Worm (Caenorhabditis elegans) whole organism, early embryonic: ENCODE results near the gene pmp-5.

Source experiments
- B0310.2 ChIP-seq: sonication (generic microtip); optimal IDR thresholded peaks from 2 replicates; lab custom pipeline; 2016; ENCODE audit warnings: mild to moderate bottlenecking, missing genetic modification characterization, missing compliant biosample characterization
- F13C5.2 ChIP-seq: sonication (generic microtip); optimal IDR thresholded peaks from 2 replicates; lab custom pipeline; 2017; ENCODE audit warnings: mild to moderate bottlenecking, missing genetic modification characterization, inconsistent platforms, missing compliant biosample characterization
- aly-1 ChIP-seq: sonication (generic microtip); optimal IDR thresholded peaks from 2 replicates; lab custom pipeline; 2016; ENCODE audit warnings: missing genetic modification characterization, missing compliant biosample characterization
- ama-1 ChIP-seq: fragments of 150-350 bp; optimal IDR thresholded peaks from 2 replicates; lab custom pipeline; 2014
- ceh-13 ChIP-seq: fragments of 200-800 bp; sonication (Bioruptor generic); optimal IDR thresholded peaks from 2 replicates; lab custom pipeline; 2018; ENCODE audit warnings: mild to moderate bottlenecking, missing genetic modification characterization, missing compliant biosample characterization
- ceh-36 ChIP-seq: sonication (generic microtip); optimal IDR thresholded peaks from 2 replicates; lab custom pipeline; 2016; ENCODE audit warnings: missing genetic modification characterization, inconsistent platforms, missing compliant biosample characterization
- ets-7 ChIP-seq: sonication (generic microtip); optimal IDR thresholded peaks from 2 replicates; lab custom pipeline; 2016; ENCODE audit warnings: missing genotype, missing genetic modification characterization, missing compliant biosample characterization
- flt-1 ChIP-seq: fragments of 200-800 bp; sonication (Bioruptor generic); IDR thresholded peaks from 2 replicates; pipeline ENCODE4 v1.3.6; 2022; ENCODE audit warnings: missing genetic modification characterization, missing compliant biosample characterization
- hmbx-1 ChIP-seq: sonication (generic microtip); optimal IDR thresholded peaks from 2 replicates; lab custom pipeline; 2016; ENCODE audit warnings: mild to moderate bottlenecking, missing genetic modification characterization, missing compliant biosample characterization
- hmg-4 ChIP-seq: fragments of 200-800 bp; sonication (Bioruptor generic); optimal IDR thresholded peaks from 2 replicates; lab custom pipeline; 2018; ENCODE audit warnings: mild to moderate bottlenecking, missing genetic modification characterization, missing compliant biosample characterization
- hnd-1 ChIP-seq: sonication (generic microtip); optimal IDR thresholded peaks from 2 replicates; lab custom pipeline; 2016; ENCODE audit warnings: missing genetic modification characterization, missing compliant biosample characterization
- pes-1 ChIP-seq: fragments of 200-800 bp; sonication (Bioruptor generic); IDR thresholded peaks from 2 replicates; pipeline ENCODE4 v1.3.6; 2022; ENCODE audit warnings: missing genetic modification reagents, missing genetic modification characterization, missing compliant biosample characterization
- scrt-1 ChIP-seq: fragments of 200-800 bp; sonication (Bioruptor generic); IDR thresholded peaks from 2 replicates; pipeline ENCODE4 v1.3.6; 2022; ENCODE audit warnings: missing genetic modification characterization, missing compliant biosample characterization
- sea-1 ChIP-seq: fragments of 200-800 bp; sonication (Bioruptor generic); conservative IDR thresholded peaks from 2 replicates; pipeline ENCODE4 v1.3.6; 2022; ENCODE audit warnings: missing genetic modification characterization, missing compliant biosample characterization
- tbx-11 ChIP-seq: fragments of 200-800 bp; sonication (Bioruptor generic); IDR thresholded peaks from 2 replicates; pipeline ENCODE4 v1.3.6; 2022; ENCODE audit warnings: missing genetic modification characterization, missing compliant biosample characterization
- tbx-37 ChIP-seq: fragments of 200-800 bp; sonication (Bioruptor generic); conservative IDR thresholded peaks from 2 replicates; pipeline ENCODE4 v1.3.6; 2022; ENCODE audit warnings: missing genetic modification reagents, missing genetic modification characterization, missing compliant biosample characterization
- tra-4 ChIP-seq: sonication (generic microtip); optimal IDR thresholded peaks from 2 replicates; lab custom pipeline; 2017; ENCODE audit warnings: missing genetic modification characterization, missing compliant biosample characterization

Gene pmp-5

DNA sequence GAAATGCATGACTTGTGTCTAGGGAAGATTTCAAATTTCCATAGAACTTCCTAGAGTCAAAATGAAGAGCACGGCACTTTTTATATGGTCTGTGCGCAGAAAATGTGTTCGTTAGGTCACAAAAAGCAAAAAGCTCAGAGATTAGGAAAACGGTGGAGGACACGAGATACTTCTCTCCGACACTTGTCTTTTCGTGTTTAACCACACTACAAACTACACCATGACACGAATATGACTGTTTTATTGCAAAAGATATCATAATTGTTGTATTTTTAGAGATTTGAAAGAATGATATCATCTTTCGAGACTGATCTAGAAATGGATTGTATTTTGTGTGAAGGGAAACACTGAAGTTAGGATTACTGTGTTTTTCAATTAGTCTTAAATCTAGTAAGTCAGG is 33.4 kb upstream of the pmp-5 start:
- TF ChIP-seq ets-7 (tag; lab: Kevin White, UChicago) (no peak), F13C5.2 (no peak), sea-1 (GFP tag; lab: Robert Waterston, UW) (no peak), aly-1 (no peak), scrt-1 (GFP tag; lab: Robert Waterston, UW) (no peak), flt-1 (no peak), hmg-4 (GFP tag; lab: Kevin White, UChicago) (no peak), pes-1 (GFP tag; lab: Robert Waterston, UW) (no peak), tbx-37 (no peak), hnd-1 (no peak), tbx-11 (GFP tag; lab: Robert Waterston, UW) (no peak), tra-4 (tag; lab: Kevin White, UChicago) (no peak), ceh-36 (tag; lab: Kevin White, UChicago) (no peak), B0310.2 (tag; lab: Kevin White, UChicago) (no peak), ceh-13 (GFP tag; lab: Kevin White, UChicago) (no peak), ama-1 (no peak)

DNA sequence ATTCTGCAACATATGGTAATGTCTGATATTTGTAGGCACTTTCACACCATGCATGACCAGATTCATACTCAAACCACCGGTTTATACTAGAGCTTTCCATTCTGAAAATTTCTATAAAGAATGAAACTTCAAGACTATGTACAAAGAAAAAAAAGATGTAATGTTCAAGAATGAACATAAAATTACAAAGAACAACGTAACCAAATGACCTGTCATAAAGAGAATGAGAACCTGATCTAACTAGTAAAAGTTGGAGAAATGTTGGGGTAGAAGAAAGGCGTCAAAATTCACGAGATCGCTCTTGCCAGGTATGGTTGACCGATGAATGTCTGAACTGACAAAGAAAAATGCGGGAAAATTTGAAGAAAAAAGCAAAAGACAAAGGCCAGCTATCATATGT is 31.9 kb upstream of the pmp-5 start, which contains the start of gene W02F12.2:
Gene W02F12.2 (minus strand): TSS at position 101 of the 400 bp plus-strand sequence.
- TF ChIP-seq hmbx-1 (no peak), ceh-13 (GFP tag; lab: Kevin White, UChicago) (no peak), tbx-11 (GFP tag; lab: Robert Waterston, UW) (no peak)

DNA sequence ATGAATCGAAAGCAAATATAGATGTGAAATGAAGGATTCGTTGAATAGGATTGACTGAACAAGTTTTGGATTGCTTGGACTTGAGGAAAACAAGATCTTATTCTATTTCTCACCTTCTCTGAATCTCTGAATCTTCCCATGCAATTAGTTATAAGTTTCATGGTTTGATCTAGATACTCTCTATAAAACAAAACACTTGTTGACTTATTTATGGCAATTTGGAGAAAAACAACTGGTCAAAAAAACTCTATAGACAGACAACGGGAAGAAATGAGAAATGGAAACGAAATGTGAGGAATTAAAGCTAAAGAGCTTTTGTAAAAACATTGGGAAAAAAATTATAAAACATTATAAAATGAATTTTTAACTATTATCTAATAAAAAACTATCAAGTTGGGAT is 29.1 kb upstream of the pmp-5 start, which contains the start of gene W02F12.8:
Gene W02F12.8 (minus strand): TSS at position 101 of the 400 bp plus-strand sequence.
- TF ChIP-seq ama-1, result no peak
- TF ChIP-seq ceh-36 (tag; lab: Kevin White, UChicago), result no peak
- TF ChIP-seq aly-1, result no peak

DNA sequence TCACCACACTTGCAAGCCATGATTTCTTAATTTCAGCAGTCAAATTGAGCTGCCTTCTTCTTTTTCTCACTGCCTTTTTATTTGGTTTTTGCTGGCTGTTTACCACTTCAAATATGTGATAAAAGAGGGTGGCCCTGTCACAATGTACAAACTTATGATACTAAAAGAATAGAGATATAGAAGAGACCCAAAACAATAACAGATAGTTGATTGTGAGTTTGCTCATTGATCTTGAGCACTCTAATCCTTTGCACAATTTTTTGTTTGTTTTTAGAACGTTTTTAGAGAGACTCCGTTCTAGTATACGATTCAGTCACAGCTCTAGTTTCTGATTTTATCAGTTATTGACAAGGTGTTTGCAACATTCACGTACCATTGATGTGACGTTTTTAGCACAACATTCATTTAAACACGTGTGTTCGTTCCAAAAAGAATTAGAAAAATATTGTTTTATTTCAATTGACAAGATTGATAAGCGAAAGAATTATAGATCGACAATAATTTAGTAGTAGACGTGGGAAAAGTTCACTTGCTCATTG is 26.3 kb upstream of the pmp-5 start, which contains the start of gene mtl-1:
Gene mtl-1 (minus strand): TSS at position 51 of the 539 bp plus-strand sequence.
- TF ChIP-seq ets-7 (tag; lab: Kevin White, UChicago) (no peak), tra-4 (tag; lab: Kevin White, UChicago) (no peak), hmbx-1 (no peak), B0310.2 (tag; lab: Kevin White, UChicago) (no peak), ama-1 (no peak)

DNA sequence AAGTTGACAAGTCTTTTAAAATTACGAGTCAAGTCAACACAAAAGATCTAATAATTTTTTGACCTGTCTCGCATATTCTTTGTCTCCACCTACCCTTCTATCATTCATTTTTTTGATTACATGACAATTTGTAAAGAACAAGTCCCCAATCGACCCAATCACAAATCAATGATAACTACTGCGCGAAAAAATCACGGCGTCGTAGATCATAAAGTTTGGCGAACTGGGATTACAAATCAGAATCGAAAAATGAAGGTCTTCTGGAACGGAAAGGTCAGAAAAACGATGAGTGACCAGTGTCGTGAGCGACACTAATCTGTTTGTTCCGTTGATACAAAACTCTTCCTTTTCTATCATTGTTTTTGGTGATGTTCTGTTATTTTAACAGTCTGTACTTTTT is 24.5 kb upstream of the pmp-5 start:
- no peak for TF ChIP-seq flt-1
- no peak for TF ChIP-seq hmg-4 (GFP tag; lab: Kevin White, UChicago)
- TF ChIP-seq ceh-36 (tag; lab: Kevin White, UChicago), result no peak

DNA sequence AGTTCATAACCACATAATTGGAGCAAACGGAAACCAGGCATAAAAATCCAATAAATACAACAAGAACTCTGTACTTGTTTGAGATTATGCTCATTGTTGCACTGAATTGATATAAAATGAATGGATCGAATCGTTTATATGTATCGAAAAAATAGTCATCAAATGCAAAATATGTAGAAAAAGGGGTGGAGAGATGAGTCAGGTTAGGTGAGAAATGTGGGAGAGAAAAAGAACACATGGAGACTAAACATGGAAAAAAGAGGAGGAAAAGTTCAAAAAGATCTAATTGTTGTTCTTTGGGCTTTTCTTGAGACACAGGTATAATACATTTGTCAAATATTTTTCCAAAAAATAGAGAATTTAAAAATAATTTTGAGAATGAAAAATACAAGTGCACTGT is 22.8 kb upstream of the pmp-5 start, which contains the start of gene K11G9.5:
Gene K11G9.5 (minus strand): TSS at position 101 of the 400 bp plus-strand sequence.
- no peak for TF ChIP-seq ceh-13 (GFP tag; lab: Kevin White, UChicago)
- TF ChIP-seq aly-1, result no peak
- no peak for TF ChIP-seq sea-1 (GFP tag; lab: Robert Waterston, UW)
- TF ChIP-seq ets-7 (tag; lab: Kevin White, UChicago), result no peak
- TF ChIP-seq hnd-1, result no peak
- no peak for TF ChIP-seq pes-1 (GFP tag; lab: Robert Waterston, UW)
- TF ChIP-seq flt-1, result no peak
- no peak for TF ChIP-seq tbx-11 (GFP tag; lab: Robert Waterston, UW)
- no peak for TF ChIP-seq B0310.2 (tag; lab: Kevin White, UChicago)
- no peak for TF ChIP-seq tra-4 (tag; lab: Kevin White, UChicago)
- TF ChIP-seq F13C5.2, result no peak
- TF ChIP-seq hmbx-1, result no peak
- no peak for TF ChIP-seq tbx-37
- no peak for TF ChIP-seq scrt-1 (GFP tag; lab: Robert Waterston, UW)

DNA sequence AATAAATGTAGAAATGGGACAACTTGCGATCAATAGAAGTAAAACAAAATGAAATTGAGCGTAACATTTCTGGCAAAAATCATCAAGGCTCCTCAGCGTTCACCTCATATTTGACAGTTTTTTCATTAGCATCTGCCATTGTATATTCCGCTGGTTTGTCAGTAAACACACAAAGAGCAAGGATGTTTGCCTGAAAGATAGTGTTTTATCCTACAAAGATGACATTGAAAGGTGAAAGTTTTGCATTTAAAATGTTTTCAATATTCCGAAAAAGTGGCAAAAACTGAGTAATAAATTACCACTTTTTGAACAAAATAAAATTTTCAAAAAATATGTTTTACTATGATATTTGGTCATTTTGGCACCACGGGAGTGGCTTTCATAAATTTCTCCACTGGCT is 20.4 kb upstream of the pmp-5 start:
- TF ChIP-seq aly-1 (no peak), scrt-1 (GFP tag; lab: Robert Waterston, UW) (no peak), hmbx-1 (no peak), hnd-1 (no peak), ets-7 (tag; lab: Kevin White, UChicago) (no peak), flt-1 (no peak), tbx-37 (no peak), F13C5.2 (no peak), B0310.2 (tag; lab: Kevin White, UChicago) (no peak), tbx-11 (GFP tag; lab: Robert Waterston, UW) (no peak), hmg-4 (GFP tag; lab: Kevin White, UChicago) (no peak), ceh-36 (tag; lab: Kevin White, UChicago) (no peak), tra-4 (tag; lab: Kevin White, UChicago) (no peak), sea-1 (GFP tag; lab: Robert Waterston, UW) (no peak), ama-1 (no peak), ceh-13 (GFP tag; lab: Kevin White, UChicago) (no peak), pes-1 (GFP tag; lab: Robert Waterston, UW) (no peak)

DNA sequence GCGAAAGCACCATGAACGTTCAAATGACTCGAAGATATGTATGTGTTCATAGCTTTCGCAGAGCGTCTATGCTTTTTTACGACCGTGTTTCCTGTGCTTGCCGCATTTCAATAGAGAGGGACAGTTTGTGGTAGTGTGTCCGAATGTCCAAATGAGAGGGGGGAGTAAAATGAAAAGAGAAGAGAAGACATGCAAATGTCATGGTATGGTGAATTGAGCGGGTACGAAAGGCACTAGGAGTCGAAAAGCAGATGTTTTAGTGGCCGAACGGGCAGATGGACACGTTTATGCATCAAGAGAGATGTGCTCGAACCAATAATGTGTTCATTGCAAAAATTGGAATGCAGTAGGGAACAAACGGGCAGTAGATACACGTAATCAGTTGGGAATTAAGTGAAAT is 19.9 kb upstream of the pmp-5 start:
- TF ChIP-seq hmg-4 (GFP tag; lab: Kevin White, UChicago), result peak; percentile 18
- TF ChIP-seq aly-1, result no peak

DNA sequence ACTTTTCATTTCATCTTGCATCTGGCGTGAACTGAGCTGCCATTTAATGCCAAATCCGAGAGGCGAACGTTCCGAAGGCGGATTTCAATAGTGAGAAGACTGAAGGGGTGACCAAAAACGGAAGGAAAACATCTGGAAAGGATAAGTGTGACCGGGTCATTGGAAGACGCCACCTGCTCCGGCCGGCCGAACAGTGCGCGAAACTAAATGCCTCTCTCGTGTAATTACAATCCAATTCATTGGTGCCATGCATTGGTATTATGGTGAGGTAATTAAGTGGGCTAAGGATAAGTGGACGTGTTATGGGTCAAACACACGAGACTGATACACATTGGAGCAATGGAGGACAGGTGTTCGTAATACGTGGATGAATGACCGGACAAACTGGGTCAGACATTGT is 18.9 kb upstream of the pmp-5 start:
- TF ChIP-seq F13C5.2 (no peak), scrt-1 (GFP tag; lab: Robert Waterston, UW) (no peak), ceh-36 (tag; lab: Kevin White, UChicago) (peak; percentile 13)
